Fruit fly (Drosophila melanogaster): Measurements from ENCODE around the gene Mkp.

Mkp gene

dm6 chr3L:184251-184650, at the start of gene Mkp, which contains the start of the genes CG34140 and Mtch (continued):
- TF ChIP-seq CG8765 (GFP tag; IDR thresholded peaks at IDR 0.05), result peak; percentile 58; the same call in 1 of the 2 replicates
- TF ChIP-seq yki (optimal IDR thresholded peaks at IDR 0.05), result no peak
- peak; percentile 78 for TF ChIP-seq gfzf (GFP tag; optimal IDR thresholded peaks at IDR 0.05)
- peak; percentile 93 for TF ChIP-seq Dip3 (GFP tag; optimal IDR thresholded peaks at IDR 0.05)
- peak; percentile 86 for TF ChIP-seq Dad (GFP tag; optimal IDR thresholded peaks at IDR 0.05)
- TF ChIP-seq CG7839 (tag; optimal IDR thresholded peaks at IDR 0.05), result no peak
- TF ChIP-seq eve (GFP tag; optimal IDR thresholded peaks at IDR 0.05), result peak in 1 of 2 experiments; percentile 37
- TF ChIP-seq B-H1 (GFP tag; IDR thresholded peaks at IDR 0.05), result no peak; the same call in 2 of the 3 replicates
- no peak for TF ChIP-seq Lpt (GFP tag; optimal IDR thresholded peaks at IDR 0.05)
- TF ChIP-seq jumu (GFP tag; optimal IDR thresholded peaks at IDR 0.05), result peak; percentile 91
- TF ChIP-seq psq (GFP tag; optimal IDR thresholded peaks at IDR 0.05), result peak; percentile 55
- peak; percentile 87 for TF ChIP-seq CG10543 (GFP tag; optimal IDR thresholded peaks at IDR 0.05)
- TF ChIP-seq grn (GFP tag; optimal IDR thresholded peaks at IDR 0.05), result no peak
- TF ChIP-seq Hey (tag; optimal IDR thresholded peaks at IDR 0.05), result no peak
- no peak for TF ChIP-seq Asciz (GFP tag; optimal IDR thresholded peaks at IDR 0.05)
- TF ChIP-seq Bdp1 (GFP tag; optimal IDR thresholded peaks at IDR 0.05), result peak; percentile 85
- TF ChIP-seq Dek (tag; optimal IDR thresholded peaks at IDR 0.05), result peak; percentile 76
- 0 out of 3 replicates have a peak, but pooled peaks have one; percentile 7 for TF ChIP-seq gce (GFP tag; IDR thresholded peaks at IDR 0.05)
- peak; percentile 3 for TF ChIP-seq Sry-β (GFP tag; optimal IDR thresholded peaks at IDR 0.05)
- TF ChIP-seq CG15514 (GFP tag; optimal IDR thresholded peaks at IDR 0.05), result peak; percentile 84
- TF ChIP-seq row (GFP tag; IDR thresholded peaks at IDR 0.05), result peak; percentile 94
- no peak for TF ChIP-seq CG4854 (GFP tag; optimal IDR thresholded peaks at IDR 0.05)
- TF ChIP-seq CG2120 (GFP tag; optimal IDR thresholded peaks at IDR 0.05), result peak; percentile 95
- TF ChIP-seq Six4 (GFP tag; optimal IDR thresholded peaks at IDR 0.05), result peak; percentile 69
- no peak for TF ChIP-seq CG31365 (tag; optimal IDR thresholded peaks at IDR 0.05)
- TF ChIP-seq H2.0 (GFP tag; IDR thresholded peaks at IDR 0.05), result peak; percentile 76
- TF ChIP-seq ro (GFP tag; IDR thresholded peaks at IDR 0.05), result no peak
- TF ChIP-seq dmrt11E (tag; optimal IDR thresholded peaks at IDR 0.05), result peak; percentile 80
- TF ChIP-seq Taf1 (GFP tag; IDR thresholded peaks at IDR 0.05), result peak; percentile 56; the same call in 1 of the 2 replicates

- TF ChIP-seq amos (GFP tag; IDR thresholded peaks at IDR 0.05; ENCODE audit: partially characterized antibody) (no peak), lab (GFP tag; optimal IDR thresholded peaks at IDR 0.05) (no peak), twi (tag; optimal IDR thresholded peaks at IDR 0.05) (no peak), eve (GFP tag; optimal IDR thresholded peaks at IDR 0.05) (peak in 1 of 2 experiments; percentile 33), CG15601 (tag; optimal IDR thresholded peaks at IDR 0.05) (no peak)
These were observed 48.9 kb upstream of the Mkp start, which contains the start of gene CG34453 for dm6 chr3L:233251-233650. CG34453 (minus strand) TSS chr3L:233351.

dm6 chr3L:232267-232666, 47.9 kb upstream of the Mkp start, which contains the start of gene CG34454:
CG34454 (minus strand) TSS chr3L:232350.
- TF ChIP-seq HLH54F (GFP tag; optimal IDR thresholded peaks at IDR 0.05) (no peak), NK7.1 (GFP tag; optimal IDR thresholded peaks at IDR 0.05) (no peak), abd-A (tag; optimal IDR thresholded peaks at IDR 0.05) (no peak), CG14710 (tag; optimal IDR thresholded peaks at IDR 0.05) (no peak), CG8359 (GFP tag; optimal IDR thresholded peaks at IDR 0.05; ENCODE audit: borderline replicate concordance) (no peak), CG4617 (GFP tag; optimal IDR thresholded peaks at IDR 0.05; ENCODE audit: borderline replicate concordance) (no peak), mirr (GFP tag; optimal IDR thresholded peaks at IDR 0.05) (no peak), E2f1 (GFP tag; IDR thresholded peaks at IDR 0.05) (no peak), CG18262 (tag; optimal IDR thresholded peaks at IDR 0.05) (no peak), Lpt (GFP tag; optimal IDR thresholded peaks at IDR 0.05) (no peak), Doc2 (GFP tag; IDR thresholded peaks at IDR 0.05) (no peak), CG10543 (GFP tag; optimal IDR thresholded peaks at IDR 0.05) (no peak), CG10274 (GFP tag; optimal IDR thresholded peaks at IDR 0.05) (no peak), phol (tag; optimal IDR thresholded peaks at IDR 0.05) (no peak), CG17612 (GFP tag; IDR thresholded peaks at IDR 0.05) (no peak), Poxn (GFP tag; IDR thresholded peaks at IDR 0.05) (no peak), H15 (GFP tag; IDR thresholded peaks at IDR 0.05) (no peak)

Measured in whole organism, embryonic.